Worm (Caenorhabditis elegans) whole organism, midembryonic: ENCODE results near the gene unc-9.

Source experiments
- T22C8.4 ChIP-seq: fragments of 200-800 bp; sonication (Bioruptor generic); IDR thresholded peaks from 2 replicates; pipeline ENCODE4 v1.3.6; 2022; ENCODE audit warnings: missing genetic modification characterization, missing compliant biosample characterization
- cog-1 ChIP-seq: sonication (generic microtip); optimal IDR thresholded peaks from 2 replicates; lab custom pipeline; 2016; ENCODE audit warnings: missing genetic modification characterization, missing compliant biosample characterization
- flt-1 ChIP-seq: fragments of 200-800 bp; sonication (Bioruptor generic); IDR thresholded peaks from 2 replicates; pipeline ENCODE4 v1.3.6; 2022; ENCODE audit warnings: missing genetic modification characterization, missing compliant biosample characterization
- klf-2 ChIP-seq: fragments of 200-800 bp; sonication (Bioruptor generic); conservative IDR thresholded peaks from 2 replicates; pipeline ENCODE4 v1.3.6; 2022; ENCODE audit warnings: missing genetic modification reagents, missing genetic modification characterization, missing compliant biosample characterization
- med-1 ChIP-seq: sonication (generic microtip); optimal IDR thresholded peaks from 2 replicates; lab custom pipeline; 2017; ENCODE audit warnings: missing genetic modification characterization, mild to moderate bottlenecking, missing compliant biosample characterization, antibody characterized with exemption, missing genetic modification reagents; ENCODE audit not compliant: insufficient read depth
- ref-1 ChIP-seq: fragments of 200-800 bp; sonication (Bioruptor generic); conservative IDR thresholded peaks from 2 replicates; pipeline ENCODE4 v1.3.6; 2022; ENCODE audit warnings: missing genetic modification reagents, missing genetic modification characterization, missing compliant biosample characterization
- tab-1 ChIP-seq: fragments of 200-800 bp; sonication (Bioruptor generic); IDR thresholded peaks from 2 replicates; pipeline ENCODE4 v1.3.6; 2022; ENCODE audit warnings: missing genetic modification characterization, missing compliant biosample characterization
- ztf-23 ChIP-seq: fragments of 200-800 bp; sonication (Bioruptor generic); IDR thresholded peaks from 2 replicates; pipeline ENCODE4 v1.3.6; 2022; ENCODE audit warnings: missing genetic modification reagents, missing genetic modification characterization, missing compliant biosample characterization
- ztf-29 ChIP-seq: fragments of 200-800 bp; sonication (Bioruptor generic); IDR thresholded peaks from 2 replicates; pipeline ENCODE4 v1.3.6; 2022; ENCODE audit warnings: missing genetic modification reagents, missing genetic modification characterization, missing compliant biosample characterization

The unc-9 gene

ce11 chrX:13237102-13237501 is 35.5 kb downstream of the unc-9 start, which contains the start of gene K08H2.3:
Gene K08H2.3 (plus strand): TSS chrX:13237402.
- TF ChIP-seq tab-1 (GFP tag; lab: Robert Waterston, UW) (no peak), T22C8.4 (GFP tag; lab: Robert Waterston, UW) (no peak), med-1 (GFP tag; lab: Kevin White, UChicago) (no peak), ref-1 (GFP tag; lab: Robert Waterston, UW) (no peak), klf-2 (GFP tag; lab: Robert Waterston, UW) (no peak), cog-1 (tag; lab: Kevin White, UChicago) (no peak), ztf-29 (GFP tag; lab: Robert Waterston, UW) (no peak), ztf-23 (GFP tag; lab: Robert Waterston, UW) (no peak)

ce11 chrX:13238197-13238596 is 36.6 kb downstream of the unc-9 start, which contains the start of gene K08H2.4:
Gene K08H2.4 (plus strand): TSS chrX:13238497.
- TF ChIP-seq klf-2 (GFP tag; lab: Robert Waterston, UW): no peak
- TF ChIP-seq ztf-29 (GFP tag; lab: Robert Waterston, UW): no peak
- TF ChIP-seq flt-1 (GFP tag; lab: Robert Waterston, UW): no peak
- TF ChIP-seq ref-1 (GFP tag; lab: Robert Waterston, UW): no peak
- TF ChIP-seq tab-1 (GFP tag; lab: Robert Waterston, UW): no peak
- no peak for TF ChIP-seq med-1 (GFP tag; lab: Kevin White, UChicago)
- no peak for TF ChIP-seq T22C8.4 (GFP tag; lab: Robert Waterston, UW)
- no peak for TF ChIP-seq ztf-23 (GFP tag; lab: Robert Waterston, UW)
- TF ChIP-seq cog-1 (tag; lab: Kevin White, UChicago): no peak

ce11 chrX:13242231-13242630 is 40.7 kb downstream of the unc-9 start, which contains the start of gene K08H2.5:
Gene K08H2.5 (minus strand): TSS chrX:13242331.
- TF ChIP-seq ztf-29 (GFP tag; lab: Robert Waterston, UW) (no peak), tab-1 (GFP tag; lab: Robert Waterston, UW) (no peak), flt-1 (GFP tag; lab: Robert Waterston, UW) (no peak), ztf-23 (GFP tag; lab: Robert Waterston, UW) (no peak), klf-2 (GFP tag; lab: Robert Waterston, UW) (no peak), med-1 (GFP tag; lab: Kevin White, UChicago) (no peak), cog-1 (tag; lab: Kevin White, UChicago) (no peak), ref-1 (GFP tag; lab: Robert Waterston, UW) (no peak), T22C8.4 (GFP tag; lab: Robert Waterston, UW) (no peak)

- TF ChIP-seq ref-1 (GFP tag; lab: Robert Waterston, UW): no peak
- no peak for TF ChIP-seq klf-2 (GFP tag; lab: Robert Waterston, UW)
- TF ChIP-seq ztf-29 (GFP tag; lab: Robert Waterston, UW): no peak
- no peak for TF ChIP-seq flt-1 (GFP tag; lab: Robert Waterston, UW)
- TF ChIP-seq T22C8.4 (GFP tag; lab: Robert Waterston, UW): no peak
- no peak for TF ChIP-seq cog-1 (tag; lab: Kevin White, UChicago)
- no peak for TF ChIP-seq ztf-23 (GFP tag; lab: Robert Waterston, UW)
Observed at ce11 chrX:13245090-13245489, 43.5 kb downstream of the unc-9 start, which contains the start of gene hpl-1. Gene hpl-1 (plus strand): TSS chrX:13245390.

ce11 chrX:13246668-13247358 is 45.2 kb downstream of the unc-9 start:
- TF ChIP-seq T22C8.4 (GFP tag; lab: Robert Waterston, UW): no peak
- TF ChIP-seq klf-2 (GFP tag; lab: Robert Waterston, UW): no peak
- TF ChIP-seq flt-1 (GFP tag; lab: Robert Waterston, UW): no peak
- TF ChIP-seq ztf-29 (GFP tag; lab: Robert Waterston, UW): no peak
- no peak for TF ChIP-seq cog-1 (tag; lab: Kevin White, UChicago)
- no peak for TF ChIP-seq ztf-23 (GFP tag; lab: Robert Waterston, UW)
- TF ChIP-seq tab-1 (GFP tag; lab: Robert Waterston, UW): no peak
- TF ChIP-seq med-1 (GFP tag; lab: Kevin White, UChicago): no peak
- no peak for TF ChIP-seq ref-1 (GFP tag; lab: Robert Waterston, UW)

ce11 chrX:13247614-13248013 is 46.0 kb downstream of the unc-9 start:
- TF ChIP-seq ztf-23 (GFP tag; lab: Robert Waterston, UW): no peak
- no peak for TF ChIP-seq med-1 (GFP tag; lab: Kevin White, UChicago)
- no peak for TF ChIP-seq flt-1 (GFP tag; lab: Robert Waterston, UW)
- no peak for TF ChIP-seq T22C8.4 (GFP tag; lab: Robert Waterston, UW)
- no peak for TF ChIP-seq klf-2 (GFP tag; lab: Robert Waterston, UW)
- no peak for TF ChIP-seq cog-1 (tag; lab: Kevin White, UChicago)
- TF ChIP-seq tab-1 (GFP tag; lab: Robert Waterston, UW): no peak
- TF ChIP-seq ref-1 (GFP tag; lab: Robert Waterston, UW): no peak
- TF ChIP-seq ztf-29 (GFP tag; lab: Robert Waterston, UW): no peak

ce11 chrX:13248265-13248664 is 46.7 kb downstream of the unc-9 start, which contains the start of gene K08H2.7:
Gene K08H2.7 (minus strand): TSS chrX:13248437.
- TF ChIP-seq klf-2 (GFP tag; lab: Robert Waterston, UW) (no peak), cog-1 (tag; lab: Kevin White, UChicago) (no peak), ztf-29 (GFP tag; lab: Robert Waterston, UW) (no peak), ztf-23 (GFP tag; lab: Robert Waterston, UW) (no peak), med-1 (GFP tag; lab: Kevin White, UChicago) (no peak), T22C8.4 (GFP tag; lab: Robert Waterston, UW) (no peak), tab-1 (GFP tag; lab: Robert Waterston, UW) (no peak), ref-1 (GFP tag; lab: Robert Waterston, UW) (no peak), flt-1 (GFP tag; lab: Robert Waterston, UW) (no peak)

ce11 chrX:13249102-13249501 is 47.5 kb downstream of the unc-9 start:
- TF ChIP-seq cog-1 (tag; lab: Kevin White, UChicago): no peak
- TF ChIP-seq flt-1 (GFP tag; lab: Robert Waterston, UW): no peak
- TF ChIP-seq ztf-23 (GFP tag; lab: Robert Waterston, UW): no peak
- no peak for TF ChIP-seq ztf-29 (GFP tag; lab: Robert Waterston, UW)
- no peak for TF ChIP-seq klf-2 (GFP tag; lab: Robert Waterston, UW)
- no peak for TF ChIP-seq tab-1 (GFP tag; lab: Robert Waterston, UW)
